Fruit fly (Drosophila melanogaster): ENCODE data around the gene Jhbp12.

The Jhbp12 gene

DNA sequence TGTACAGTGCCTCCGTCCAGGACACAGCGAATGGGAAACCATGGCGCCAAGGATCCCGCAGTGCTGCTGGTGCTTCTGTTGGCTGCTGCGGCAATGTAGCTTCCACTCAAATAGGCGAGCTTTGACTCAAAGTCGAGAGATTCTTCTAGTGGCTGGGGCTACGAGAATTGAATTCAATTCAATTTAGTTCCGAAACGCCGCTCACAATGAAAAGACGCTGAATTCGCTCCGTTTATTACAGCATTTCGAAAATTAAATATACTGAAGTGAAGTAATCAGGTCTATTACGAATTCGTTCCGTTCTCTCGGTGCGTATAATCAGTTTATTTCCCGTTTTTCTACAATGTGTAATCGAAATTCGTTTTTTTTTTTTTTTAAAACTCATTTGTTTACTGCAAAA is 24.2 kb downstream of the Jhbp12 start:
- TF ChIP-seq Sox14 (GFP tag; optimal IDR thresholded peaks at IDR 0.05) (no peak), Hr38 (GFP tag; optimal IDR thresholded peaks at IDR 0.05) (no peak), vri (GFP tag; optimal IDR thresholded peaks at IDR 0.05) (peak; percentile 48), Hr39 (GFP tag; optimal IDR thresholded peaks at IDR 0.05) (no peak), Lpt (GFP tag; optimal IDR thresholded peaks at IDR 0.05) (no peak), ss (GFP tag; optimal IDR thresholded peaks at IDR 0.05) (peak in 1 of 2 experiments; percentile 17), CG10631 (GFP tag; optimal IDR thresholded peaks at IDR 0.05) (no peak), OdsH (GFP tag; optimal IDR thresholded peaks at IDR 0.05) (no peak), CG7368 (GFP tag; optimal IDR thresholded peaks at IDR 0.05) (no peak), CG15336 (GFP tag; IDR thresholded peaks at IDR 0.05) (no peak), Eip78C (GFP tag) (peak; percentile 1), spab (GFP tag; optimal IDR thresholded peaks at IDR 0.05) (no peak)

DNA sequence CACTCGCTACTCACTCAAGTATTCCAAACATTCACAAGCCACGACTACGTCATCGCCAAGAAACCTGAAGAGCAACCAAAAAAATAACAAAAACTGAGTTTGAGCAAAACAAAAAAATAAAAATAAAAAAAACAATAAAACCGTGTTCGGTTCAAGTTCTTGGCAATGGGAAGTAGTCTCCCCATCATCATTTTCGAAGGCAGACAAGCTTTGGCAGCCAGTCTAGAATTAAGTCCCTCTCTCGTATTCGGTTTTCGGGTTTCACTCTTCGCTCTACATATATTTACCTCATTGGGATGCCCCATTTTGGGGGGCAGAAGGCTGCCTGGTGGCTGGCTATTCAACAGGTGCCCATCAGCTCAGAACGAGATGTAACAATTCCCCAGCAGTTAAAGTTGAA is 25.2 kb downstream of the Jhbp12 start:
- TF ChIP-seq svp (GFP tag) (no peak), CG6276 (GFP tag; optimal IDR thresholded peaks at IDR 0.05) (no peak), pdm3 (GFP tag; optimal IDR thresholded peaks at IDR 0.05) (peak; percentile 27), CG1621 (tag; optimal IDR thresholded peaks at IDR 0.05) (peak; percentile 77), ss (GFP tag; optimal IDR thresholded peaks at IDR 0.05) (peak; percentile 97 to 99), Eip78C (GFP tag) (peak; percentile 80), esn (GFP tag; optimal IDR thresholded peaks at IDR 0.05) (no peak), CG34406 (GFP tag; optimal IDR thresholded peaks at IDR 0.05) (peak; percentile 18), CG7368 (GFP tag; optimal IDR thresholded peaks at IDR 0.05) (peak; percentile 33), CG10669 (GFP tag; optimal IDR thresholded peaks at IDR 0.05) (peak; percentile 76), CG6163 (GFP tag; IDR thresholded peaks at IDR 0.05) (no peak; the same call in none of the 3 replicates), CG15336 (GFP tag; IDR thresholded peaks at IDR 0.05) (peak; percentile 16; the same call in 1 of the 2 replicates), Ets96B (tag; optimal IDR thresholded peaks at IDR 0.05) (peak; percentile 81), fd59A (GFP tag; optimal IDR thresholded peaks at IDR 0.05) (no peak), Hr39 (GFP tag; optimal IDR thresholded peaks at IDR 0.05) (no peak), CG3032 (tag; optimal IDR thresholded peaks at IDR 0.05) (peak; percentile 61), OdsH (GFP tag; optimal IDR thresholded peaks at IDR 0.05) (peak; percentile 17), CG9139 (GFP tag; optimal IDR thresholded peaks at IDR 0.05) (peak; percentile 97), spab (GFP tag; optimal IDR thresholded peaks at IDR 0.05) (peak; percentile 83), dsx (GFP tag; optimal IDR thresholded peaks at IDR 0.05; ENCODE audit: poor library complexity, severe bottlenecking) (peak; percentile 89), vri (GFP tag; optimal IDR thresholded peaks at IDR 0.05) (peak; percentile 29), CG8632 (GFP tag; optimal IDR thresholded peaks at IDR 0.05) (peak; percentile 32), CG31627 (GFP tag; optimal IDR thresholded peaks at IDR 0.05) (no peak), Sox102F (GFP tag; optimal IDR thresholded peaks at IDR 0.05) (no peak), CG3919 (GFP tag; optimal IDR thresholded peaks at IDR 0.05) (peak; percentile 19), CG6854 (GFP tag; optimal IDR thresholded peaks at IDR 0.05) (peak; percentile 58), Blimp-1 (GFP tag; optimal IDR thresholded peaks at IDR 0.05) (no peak), CG6808 (GFP tag; optimal IDR thresholded peaks at IDR 0.05) (peak; percentile 92), Eip75B (GFP tag; optimal IDR thresholded peaks at IDR 0.05) (peak; percentile 9), fkh (GFP tag; optimal IDR thresholded peaks at IDR 0.05) (no peak), achi (GFP tag; optimal IDR thresholded peaks at IDR 0.05) (peak; percentile 4)

- TF ChIP-seq CG8632 (GFP tag; optimal IDR thresholded peaks at IDR 0.05), result no peak
- peak; percentile 63 for TF ChIP-seq fkh (GFP tag; optimal IDR thresholded peaks at IDR 0.05)
- no peak for TF ChIP-seq CG9139 (GFP tag; optimal IDR thresholded peaks at IDR 0.05)
- no peak for TF ChIP-seq CG11294 (GFP tag; IDR thresholded peaks at IDR 0.05)
- TF ChIP-seq Lpt (GFP tag; optimal IDR thresholded peaks at IDR 0.05), result no peak
- TF ChIP-seq eg (GFP tag; IDR thresholded peaks at IDR 0.05), result no peak
- TF ChIP-seq CG1621 (tag; optimal IDR thresholded peaks at IDR 0.05), result no peak
- peak; percentile 16 for TF ChIP-seq Eip78C (GFP tag)
- no peak for TF ChIP-seq pdm3 (GFP tag; optimal IDR thresholded peaks at IDR 0.05)
- TF ChIP-seq Smox (GFP tag; optimal IDR thresholded peaks at IDR 0.05), result no peak
- no peak for TF ChIP-seq CG8319 (GFP tag; optimal IDR thresholded peaks at IDR 0.05)
- TF ChIP-seq CG15336 (GFP tag; IDR thresholded peaks at IDR 0.05), result no peak
- TF ChIP-seq Hr4 (GFP tag; optimal IDR thresholded peaks at IDR 0.05), result no peak
Measured at dm6 chr3R:24550802-24551391, 26.3 kb downstream of the Jhbp12 start.
